Fruit fly (Drosophila melanogaster): ENCODE data around the gene Dora.

Dora gene

dm6 chrX:18928608-18929059, 64.9 kb downstream of the Dora start (continued):
- TF ChIP-seq Sox15 (GFP tag; optimal IDR thresholded peaks at IDR 0.05): peak; percentile 57
- peak; percentile 79 for TF ChIP-seq CG15336 (GFP tag; IDR thresholded peaks at IDR 0.05)
- TF ChIP-seq Gug (GFP tag; IDR thresholded peaks at IDR 0.05): peak; percentile 61; the same call in 1 of the 2 replicates
- peak; percentile 60 to 84 for TF ChIP-seq ss (GFP tag; optimal IDR thresholded peaks at IDR 0.05)
- TF ChIP-seq dsx (GFP tag; optimal IDR thresholded peaks at IDR 0.05; ENCODE audit: poor library complexity, severe bottlenecking): peak; percentile 67
- peak; percentile 53 for TF ChIP-seq CG16779 (tag; optimal IDR thresholded peaks at IDR 0.05)
- no peak; the same call in 1 of the 2 replicates for TF ChIP-seq CG11294 (GFP tag; IDR thresholded peaks at IDR 0.05)
- TF ChIP-seq salr (GFP tag; optimal IDR thresholded peaks at IDR 0.05): peak in 1 of 2 experiments; percentile 83
- peak; percentile 41; the same call in 1 of the 3 replicates for TF ChIP-seq eg (GFP tag; IDR thresholded peaks at IDR 0.05)
- peak; percentile 79 for TF ChIP-seq CG10631 (GFP tag; optimal IDR thresholded peaks at IDR 0.05)
- TF ChIP-seq vri (GFP tag; optimal IDR thresholded peaks at IDR 0.05): no peak
- TF ChIP-seq CG6276 (GFP tag; optimal IDR thresholded peaks at IDR 0.05): peak; percentile 87
- peak; percentile 47 for TF ChIP-seq Sox14 (GFP tag; optimal IDR thresholded peaks at IDR 0.05)
- TF ChIP-seq CG6792 (GFP tag; optimal IDR thresholded peaks at IDR 0.05): peak; percentile 72
- TF ChIP-seq Hr4 (GFP tag; optimal IDR thresholded peaks at IDR 0.05): peak; percentile 73
- peak; percentile 39 for TF ChIP-seq CG6854 (GFP tag; optimal IDR thresholded peaks at IDR 0.05)
- peak; percentile 80 for TF ChIP-seq spab (GFP tag; optimal IDR thresholded peaks at IDR 0.05)
- peak; percentile 63 for TF ChIP-seq topi (GFP tag; optimal IDR thresholded peaks at IDR 0.05)
- TF ChIP-seq esn (GFP tag; optimal IDR thresholded peaks at IDR 0.05): peak; percentile 79
- TF ChIP-seq achi (GFP tag; optimal IDR thresholded peaks at IDR 0.05): peak; percentile 81
- peak; percentile 49 for TF ChIP-seq CG9139 (GFP tag; optimal IDR thresholded peaks at IDR 0.05)
- TF ChIP-seq CG3032 (tag; optimal IDR thresholded peaks at IDR 0.05): peak; percentile 86

DNA sequence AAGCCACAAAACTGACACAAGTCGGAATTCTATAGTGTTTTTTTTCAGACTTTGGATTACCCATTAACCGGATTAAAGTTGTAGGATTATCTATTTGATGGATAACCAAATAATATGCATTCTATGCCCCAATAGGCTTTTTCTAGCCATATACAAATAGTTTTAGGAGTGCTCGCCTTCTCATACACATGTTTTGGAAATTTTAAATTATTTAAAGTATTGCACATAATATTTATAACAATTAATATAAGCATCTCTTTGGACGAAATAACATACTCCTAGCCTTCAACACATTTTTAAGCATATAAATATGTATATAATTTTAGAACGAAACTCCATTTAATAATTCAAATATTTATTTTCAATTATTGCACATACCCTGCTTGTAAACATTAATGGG, 65.7 kb downstream of the Dora start:
- no peak for TF ChIP-seq dac (GFP tag; optimal IDR thresholded peaks at IDR 0.05)
- no peak for TF ChIP-seq Hr38 (GFP tag; optimal IDR thresholded peaks at IDR 0.05)
- TF ChIP-seq Smox (GFP tag; optimal IDR thresholded peaks at IDR 0.05): peak; percentile 38
- no peak for TF ChIP-seq CG8319 (GFP tag; optimal IDR thresholded peaks at IDR 0.05)
- peak; percentile 58 for TF ChIP-seq CG10631 (GFP tag; optimal IDR thresholded peaks at IDR 0.05)
- peak; percentile 31 for TF ChIP-seq CG6276 (GFP tag; optimal IDR thresholded peaks at IDR 0.05)
- TF ChIP-seq Eip93F (GFP tag; optimal IDR thresholded peaks at IDR 0.05): no peak
- TF ChIP-seq Blimp-1 (GFP tag; optimal IDR thresholded peaks at IDR 0.05): peak; percentile 27
- TF ChIP-seq CG11762 (GFP tag; optimal IDR thresholded peaks at IDR 0.05; ENCODE audit: insufficient read depth): peak; percentile 25
- no peak for TF ChIP-seq CG8119 (GFP tag; IDR thresholded peaks at IDR 0.05)
- peak; percentile 1 to 18 for TF ChIP-seq salr (GFP tag; optimal IDR thresholded peaks at IDR 0.05)
- TF ChIP-seq topi (GFP tag; optimal IDR thresholded peaks at IDR 0.05): peak; percentile 24
- TF ChIP-seq pdm3 (GFP tag; optimal IDR thresholded peaks at IDR 0.05): peak; percentile 21
- peak in 1 of 2 experiments; percentile 64 for TF ChIP-seq ss (GFP tag; optimal IDR thresholded peaks at IDR 0.05)
- TF ChIP-seq CG6808 (GFP tag; optimal IDR thresholded peaks at IDR 0.05): peak; percentile 70
- peak; percentile 55 for TF ChIP-seq fd59A (GFP tag; optimal IDR thresholded peaks at IDR 0.05)
- TF ChIP-seq CG6854 (GFP tag; optimal IDR thresholded peaks at IDR 0.05): no peak
- TF ChIP-seq CG8632 (GFP tag; optimal IDR thresholded peaks at IDR 0.05): peak; percentile 55
- peak; percentile 58 for TF ChIP-seq OdsH (GFP tag; optimal IDR thresholded peaks at IDR 0.05)
- no peak for TF ChIP-seq fd85E (GFP tag; optimal IDR thresholded peaks at IDR 0.05)
- TF ChIP-seq CG10669 (GFP tag; optimal IDR thresholded peaks at IDR 0.05): peak; percentile 53
- peak; percentile 3 for TF ChIP-seq Sox15 (GFP tag; optimal IDR thresholded peaks at IDR 0.05)
- TF ChIP-seq achi (GFP tag; optimal IDR thresholded peaks at IDR 0.05): peak; percentile 39
- TF ChIP-seq svp (GFP tag): peak; percentile 71
- TF ChIP-seq Gug (GFP tag; IDR thresholded peaks at IDR 0.05): no peak
- peak; percentile 25 for TF ChIP-seq CG3919 (GFP tag; optimal IDR thresholded peaks at IDR 0.05)
- TF ChIP-seq CG4318 (GFP tag; optimal IDR thresholded peaks at IDR 0.05): peak; percentile 34
- TF ChIP-seq Eip78C (GFP tag): peak; percentile 92
- peak; percentile 66 for TF ChIP-seq spab (GFP tag; optimal IDR thresholded peaks at IDR 0.05)
- TF ChIP-seq Sox14 (GFP tag; optimal IDR thresholded peaks at IDR 0.05): peak; percentile 19
- TF ChIP-seq CG34406 (GFP tag; optimal IDR thresholded peaks at IDR 0.05): peak; percentile 32
- TF ChIP-seq Hr4 (GFP tag; optimal IDR thresholded peaks at IDR 0.05): no peak
- peak; percentile 59 for TF ChIP-seq Ets96B (tag; optimal IDR thresholded peaks at IDR 0.05)
- no peak for TF ChIP-seq Ets21C (GFP tag; optimal IDR thresholded peaks at IDR 0.05)
- TF ChIP-seq Lpt (GFP tag; optimal IDR thresholded peaks at IDR 0.05): no peak
- TF ChIP-seq CG6792 (GFP tag; optimal IDR thresholded peaks at IDR 0.05): no peak
- TF ChIP-seq lz (GFP tag; optimal IDR thresholded peaks at IDR 0.05): peak; percentile 1
- peak; percentile 67 for TF ChIP-seq CG3032 (tag; optimal IDR thresholded peaks at IDR 0.05)
- peak; percentile 57 for TF ChIP-seq acj6 (GFP tag; optimal IDR thresholded peaks at IDR 0.05)
- TF ChIP-seq Met (GFP tag; optimal IDR thresholded peaks at IDR 0.05): peak; percentile 25
